Worm (Caenorhabditis elegans) whole organism, L4 larva: ENCODE data around the gene oef-1.
A peak's percentile ranks its signal among the peaks of the same experiment; 100 is the strongest.

Experiments
- D1046.2 ChIP-seq: fragments of 200-800 bp; sonication (Bioruptor generic); IDR thresholded peaks from 2 replicates; pipeline ENCODE4 v1.3.6; 2022; ENCODE audit warnings: missing genetic modification characterization, missing compliant biosample characterization
- F26F4.8 ChIP-seq: fragments of 200-800 bp; sonication (Bioruptor generic); conservative IDR thresholded peaks from 2 replicates; pipeline ENCODE4 v1.3.6; 2022; ENCODE audit warnings: missing genetic modification characterization, missing compliant biosample characterization
- F37D6.2 ChIP-seq: sonication (generic microtip); optimal IDR thresholded peaks from 2 replicates; lab custom pipeline; 2016; ENCODE audit warnings: mild to moderate bottlenecking, missing genetic modification characterization, missing compliant biosample characterization
- F44E2.7 ChIP-seq: fragments of 200-800 bp; sonication (Bioruptor generic); IDR thresholded peaks from 2 replicates; pipeline ENCODE4 v2.1.2; 2022; ENCODE audit warnings: missing genetic modification characterization, missing compliant biosample characterization
- F49E8.2 ChIP-seq: sonication (generic microtip); optimal IDR thresholded peaks from 2 replicates; lab custom pipeline; 2016; ENCODE audit warnings: missing compliant biosample characterization, mild to moderate bottlenecking, missing genetic modification characterization, borderline replicate concordance
- R02D3.7 ChIP-seq: fragments of 150-350 bp; sonication (generic microtip); optimal IDR thresholded peaks from 3 replicates; lab custom pipeline; 2014; ENCODE audit warnings: missing biosample characterization, missing genetic modification characterization
- T26A8.4 ChIP-seq: fragments of 200-800 bp; sonication (Bioruptor generic); IDR thresholded peaks from 2 replicates; pipeline ENCODE4 v1.3.6; 2022; ENCODE audit warnings: missing genetic modification characterization, missing compliant biosample characterization
- ZK546.5 ChIP-seq, 2 experiments: sonication (generic microtip); optimal IDR thresholded peaks; 2 replicates each; lab custom pipeline; 2017; ENCODE audit warnings: missing biosample characterization in 2 of 2, missing genetic modification characterization in 2 of 2
- ceh-20 ChIP-seq: fragments of 200-800 bp; sonication (Bioruptor generic); IDR thresholded peaks from 2 replicates; pipeline ENCODE4 v1.3.6; 2022; ENCODE audit warnings: missing genetic modification reagents, missing genetic modification characterization, missing compliant biosample characterization
- ceh-44 ChIP-seq: fragments of 200-800 bp; sonication (Bioruptor generic); IDR thresholded peaks from 2 replicates; pipeline ENCODE4 v1.3.6; 2022; ENCODE audit warnings: missing genetic modification reagents, missing genetic modification characterization, missing compliant biosample characterization
- ces-1 ChIP-seq: fragments of 150-350 bp; sonication (generic microtip); optimal IDR thresholded peaks from 4 replicates; lab custom pipeline; 2014; ENCODE audit warnings: missing biosample characterization, missing genetic modification reagents, missing genetic modification characterization
- ctbp-1 ChIP-seq: fragments of 200-800 bp; sonication (Bioruptor generic); IDR thresholded peaks from 2 replicates; pipeline ENCODE4 v1.3.6; 2022; ENCODE audit warnings: missing genetic modification reagents, missing genetic modification characterization, missing compliant biosample characterization
- dmd-8 ChIP-seq: fragments of 200-800 bp; sonication (Bioruptor generic); IDR thresholded peaks from 2 replicates; pipeline ENCODE4 v1.3.6; 2022; ENCODE audit warnings: missing genetic modification characterization, missing compliant biosample characterization
- dmd-9 ChIP-seq: fragments of 200-800 bp; sonication (Bioruptor generic); IDR thresholded peaks from 2 replicates; pipeline ENCODE4 v1.3.6; 2022; ENCODE audit warnings: missing genetic modification reagents, missing genetic modification characterization, missing compliant biosample characterization
- duxl-1 ChIP-seq: sonication (generic microtip); optimal IDR thresholded peaks from 2 replicates; lab custom pipeline; 2016; ENCODE audit warnings: mild to moderate bottlenecking, missing genetic modification characterization, moderate library complexity, missing compliant biosample characterization; ENCODE audit not compliant: poor library complexity
- dve-1 ChIP-seq: sonication (generic microtip); optimal IDR thresholded peaks from 2 replicates; lab custom pipeline; 2017; ENCODE audit warnings: antibody characterized with exemption, mild to moderate bottlenecking, missing genetic modification characterization, missing compliant biosample characterization; ENCODE audit not compliant: insufficient read depth
- egl-27 ChIP-seq: sonication (generic microtip); optimal IDR thresholded peaks from 3 replicates; lab custom pipeline; 2017; ENCODE audit warnings: missing biosample characterization, missing genetic modification reagents, missing genetic modification characterization
- hlh-11 ChIP-seq: fragments of 200-800 bp; sonication (Bioruptor generic); optimal IDR thresholded peaks from 2 replicates; lab custom pipeline; 2018; ENCODE audit warnings: mild to moderate bottlenecking, missing genetic modification characterization, missing compliant biosample characterization
- jun-1 ChIP-seq: fragments of 150-350 bp; optimal IDR thresholded peaks from 2 replicates; lab custom pipeline; 2014; ENCODE audit warnings: missing biosample characterization, missing genetic modification reagents, missing genetic modification characterization
- lim-7 ChIP-seq: fragments of 200-800 bp; sonication (Bioruptor generic); IDR thresholded peaks from 2 replicates; pipeline ENCODE4 v1.3.6; 2022; ENCODE audit warnings: missing genetic modification characterization, missing compliant biosample characterization
- lin-1 ChIP-seq: fragments of 200-800 bp; sonication (Bioruptor generic); IDR thresholded peaks from 2 replicates; pipeline ENCODE4 v1.3.6; 2022; ENCODE audit warnings: missing genetic modification reagents, missing genetic modification characterization, missing compliant biosample characterization
- lin-13 ChIP-seq: fragments of 150-350 bp; optimal IDR thresholded peaks from 2 replicates; lab custom pipeline; 2014; ENCODE audit warnings: missing biosample characterization, missing genetic modification reagents, missing genetic modification characterization
- lin-29 ChIP-seq: fragments of 200-800 bp; sonication (Bioruptor generic); IDR thresholded peaks from 2 replicates; pipeline ENCODE4 v1.3.6; 2022; ENCODE audit warnings: missing genetic modification reagents, missing genetic modification characterization, missing compliant biosample characterization
- lin-39 ChIP-seq: fragments of 150-350 bp; optimal IDR thresholded peaks from 2 replicates; lab custom pipeline; 2014; ENCODE audit warnings: missing biosample characterization, missing genetic modification reagents, missing genetic modification characterization
- lir-3 ChIP-seq: sonication (generic microtip); optimal IDR thresholded peaks from 2 replicates; lab custom pipeline; 2016; ENCODE audit warnings: mild to moderate bottlenecking, missing genetic modification characterization, missing compliant biosample characterization
- lsy-2 ChIP-seq, 2 experiments: fragments of 150-350 bp in 1 of 2; sonication (generic microtip) in 1 of 2; optimal IDR thresholded peaks; 2 replicates each; lab custom pipeline; 2014 to 2017; ENCODE audit warnings: missing biosample characterization in 2 of 2, missing genetic modification characterization in 2 of 2
- madf-5 ChIP-seq, 2 experiments: fragments of 200-800 bp; sonication (Bioruptor generic); IDR thresholded peaks; 2 replicates each; pipeline ENCODE4 v1.3.6; 2022; ENCODE audit warnings: missing compliant biosample characterization in 2 of 2, missing genetic modification characterization in 2 of 2
- madf-9 ChIP-seq: fragments of 200-800 bp; sonication (Bioruptor generic); conservative IDR thresholded peaks from 2 replicates; pipeline ENCODE4 v1.3.6; 2022; ENCODE audit warnings: missing genetic modification reagents, missing genetic modification characterization, missing compliant biosample characterization
- mdt-29 ChIP-seq: fragments of 200-800 bp; sonication (Bioruptor generic); IDR thresholded peaks from 2 replicates; pipeline ENCODE4 v1.3.6; 2022; ENCODE audit warnings: missing genetic modification reagents, missing genetic modification characterization, missing compliant biosample characterization
- mxl-2 ChIP-seq: fragments of 200-800 bp; sonication (Bioruptor generic); conservative IDR thresholded peaks from 2 replicates; pipeline ENCODE4 v1.3.6; 2022; ENCODE audit warnings: missing genetic modification reagents, missing genetic modification characterization, missing compliant biosample characterization
- nhr-11 ChIP-seq: fragments of 150-350 bp; optimal IDR thresholded peaks from 2 replicates; lab custom pipeline; 2014; ENCODE audit warnings: missing biosample characterization, missing genetic modification characterization
- pha-4 ChIP-seq, 2 experiments: fragments of 150-350 bp in 1 of 2; fragments of 200-800 bp in 1 of 2; sonication (Bioruptor generic) in 1 of 2; IDR thresholded peaks in 1 of 2; optimal IDR thresholded peaks in 1 of 2; 2 replicates each; pipeline versions ENCODE4 v1.3.6 to Lab custom; 2014 to 2022; ENCODE audit warnings: missing genetic modification characterization in 2 of 2, missing genetic modification reagents in 2 of 2, missing biosample characterization in 1 of 2, missing compliant biosample characterization in 1 of 2
- pqm-1 ChIP-seq: sonication (generic microtip); optimal IDR thresholded peaks from 2 replicates; lab custom pipeline; 2017; ENCODE audit warnings: missing biosample characterization, missing genetic modification characterization
- sdz-12 ChIP-seq: fragments of 200-800 bp; sonication (Bioruptor generic); optimal IDR thresholded peaks from 2 replicates; lab custom pipeline; 2018; ENCODE audit warnings: mild to moderate bottlenecking, missing genetic modification characterization, missing compliant biosample characterization
- set-16 ChIP-seq: fragments of 200-800 bp; sonication (Bioruptor generic); IDR thresholded peaks from 2 replicates; pipeline ENCODE4 v1.3.6; 2022; ENCODE audit warnings: missing genetic modification reagents, missing genetic modification characterization, missing compliant biosample characterization
- snpc-4 ChIP-seq: fragments of 150-350 bp; optimal IDR thresholded peaks from 2 replicates; lab custom pipeline; 2014; ENCODE audit warnings: missing biosample characterization, missing genetic modification characterization
- spr-1 ChIP-seq: sonication (generic microtip); optimal IDR thresholded peaks from 2 replicates; lab custom pipeline; 2016; ENCODE audit warnings: mild to moderate bottlenecking, missing genetic modification characterization, missing compliant biosample characterization
- spr-3 ChIP-seq: fragments of 200-800 bp; sonication (Bioruptor generic); optimal IDR thresholded peaks from 2 replicates; lab custom pipeline; 2018; ENCODE audit warnings: mild to moderate bottlenecking, missing genetic modification characterization, missing compliant biosample characterization
- unc-39 ChIP-seq: sonication (generic microtip); optimal IDR thresholded peaks from 2 replicates; lab custom pipeline; 2017; ENCODE audit warnings: missing biosample characterization, missing genetic modification characterization
- unc-62 ChIP-seq, 3 experiments: fragments of 150-350 bp in 1 of 3; sonication (generic microtip); optimal IDR thresholded peaks in 2 of 3; peaks in 1 of 3; 1 replicate in 1 of 3; 2 replicates in 2 of 3; lab custom pipeline; 2014 to 2017; ENCODE audit warnings: missing biosample characterization in 3 of 3, missing genetic modification characterization in 3 of 3, missing genetic modification reagents in 3 of 3, missing genotype in 1 of 3
- vab-7 ChIP-seq: fragments of 200-800 bp; sonication (Bioruptor generic); IDR thresholded peaks from 2 replicates; pipeline ENCODE4 v1.3.6; 2022; ENCODE audit warnings: missing genetic modification reagents, missing genetic modification characterization, missing compliant biosample characterization
- zag-1 ChIP-seq: fragments of 150-350 bp; optimal IDR thresholded peaks from 2 replicates; lab custom pipeline; 2014; ENCODE audit warnings: missing biosample characterization, missing genetic modification characterization
- zip-2 ChIP-seq: fragments of 150-350 bp; optimal IDR thresholded peaks from 2 replicates; lab custom pipeline; 2014; ENCODE audit warnings: missing biosample characterization, missing genetic modification characterization
- ztf-7 ChIP-seq: fragments of 150-350 bp; optimal IDR thresholded peaks from 2 replicates; lab custom pipeline; 2014; ENCODE audit warnings: missing biosample characterization, missing genetic modification characterization

oef-1 gene

ce11 chrIV:7567557-7568010 lies 19.4 kb downstream of the oef-1 start, which contains the start of gene F32E10.8:
TSS of gene F32E10.8 (plus strand) at chrIV:7567607.
- TF ChIP-seq unc-62 (GFP tag; optimal IDR thresholded peaks at IDR 0.05 in 1 of 2; lab: Kevin White, UChicago) (peak in 1 of 2 experiments; percentile 97), unc-62 (tag; optimal IDR thresholded peaks at IDR 0.05; lab: Kevin White, UChicago) (no peak), dve-1 (tag; lab: Kevin White, UChicago) (no peak)

- TF ChIP-seq spr-1 (no peak), egl-27 (tag; lab: Kevin White, UChicago) (no peak), pha-4 (GFP tag; IDR thresholded peaks at IDR 0.05; lab: Robert Waterston, UW) (no peak), pha-4 (tag; optimal IDR thresholded peaks at IDR 0.05; lab: Kevin White, UChicago) (no peak), vab-7 (GFP tag; lab: Robert Waterston, UW) (no peak), ZK546.5 (tag; optimal IDR thresholded peaks at IDR 0.05; lab: Kevin White, UChicago) (no peak), dmd-8 (GFP tag; lab: Robert Waterston, UW) (no peak), R02D3.7 (tag; lab: Kevin White, UChicago) (no peak), madf-9 (GFP tag; lab: Robert Waterston, UW) (no peak), unc-39 (no peak), lin-39 (tag; lab: Kevin White, UChicago) (no peak), jun-1 (tag; lab: Kevin White, UChicago) (no peak), pqm-1 (tag; lab: Kevin White, UChicago) (no peak), set-16 (GFP tag; lab: Robert Waterston, UW) (no peak), mdt-29 (GFP tag; lab: Robert Waterston, UW) (no peak), madf-5 (GFP tag; IDR thresholded peaks at IDR 0.05; lab: Robert Waterston, UW) (no peak), mxl-2 (GFP tag; lab: Robert Waterston, UW) (no peak), F44E2.7 (GFP tag; lab: Robert Waterston, UW) (no peak), ces-1 (no peak)
Measured at ce11 chrIV:7568593-7568992, 20.4 kb downstream of the oef-1 start, which contains the start of gene clec-180. TSS of gene clec-180 (plus strand) at chrIV:7568893.

- TF ChIP-seq T26A8.4: peak; percentile 88
- TF ChIP-seq duxl-1: peak; percentile 94
- peak; percentile 71 for TF ChIP-seq ztf-7 (tag; lab: Kevin White, UChicago)
- TF ChIP-seq lin-1 (GFP tag; lab: Robert Waterston, UW): peak; percentile 92
- peak; percentile 66 for TF ChIP-seq ces-1
- TF ChIP-seq dmd-9 (GFP tag; lab: Robert Waterston, UW): peak; percentile 79; the same call in 1 of the 2 replicates
- no peak; the same call in none of the 2 replicates for TF ChIP-seq ceh-20 (GFP tag; lab: Robert Waterston, UW)
- TF ChIP-seq F44E2.7 (GFP tag; lab: Robert Waterston, UW): peak; percentile 97
- TF ChIP-seq spr-3 (GFP tag; lab: Kevin White, UChicago): peak; percentile 83
- TF ChIP-seq zag-1 (tag; lab: Kevin White, UChicago): no peak
- TF ChIP-seq F49E8.2: peak; percentile 87
- TF ChIP-seq lsy-2 (tag; optimal IDR thresholded peaks at IDR 0.05; lab: Kevin White, UChicago): peak in 1 of 2 experiments; percentile 75
- TF ChIP-seq R02D3.7 (tag; lab: Kevin White, UChicago): peak; percentile 34
- no peak for TF ChIP-seq lin-39 (tag; lab: Kevin White, UChicago)
- TF ChIP-seq lir-3 (tag; lab: Kevin White, UChicago): peak; percentile 85
- TF ChIP-seq lin-29: peak; percentile 60; the same call in 1 of the 2 replicates
- peak; percentile 83 for TF ChIP-seq lin-13
- TF ChIP-seq F26F4.8 (GFP tag; lab: Robert Waterston, UW): peak; percentile 97
- TF ChIP-seq hlh-11 (tag; lab: Kevin White, UChicago): peak; percentile 59
- no peak for TF ChIP-seq nhr-11 (tag; lab: Kevin White, UChicago)
- TF ChIP-seq sdz-12 (GFP tag; lab: Kevin White, UChicago): peak; percentile 95
- TF ChIP-seq ctbp-1: peak; percentile 94
- peak; percentile 100 for TF ChIP-seq lim-7 (GFP tag; lab: Robert Waterston, UW)
- TF ChIP-seq pqm-1 (tag; lab: Kevin White, UChicago): peak; percentile 7
- TF ChIP-seq madf-5 (GFP tag; IDR thresholded peaks at IDR 0.05; lab: Robert Waterston, UW): peak; percentile 90 to 95
- TF ChIP-seq madf-9 (GFP tag; lab: Robert Waterston, UW): peak; percentile 88
- TF ChIP-seq ceh-44 (GFP tag; lab: Robert Waterston, UW): peak; percentile 93
- peak; percentile 95 for TF ChIP-seq pha-4 (GFP tag; IDR thresholded peaks at IDR 0.05; lab: Robert Waterston, UW)
- no peak for TF ChIP-seq pha-4 (tag; optimal IDR thresholded peaks at IDR 0.05; lab: Kevin White, UChicago)
- TF ChIP-seq zip-2 (tag; lab: Kevin White, UChicago): peak; percentile 69
- TF ChIP-seq spr-1: peak; percentile 89
- no peak for TF ChIP-seq snpc-4 (tag; lab: Kevin White, UChicago)
- TF ChIP-seq dmd-8 (GFP tag; lab: Robert Waterston, UW): peak; percentile 98
- peak; percentile 84; the same call in 1 of the 2 replicates for TF ChIP-seq D1046.2 (GFP tag; lab: Robert Waterston, UW)
- peak; percentile 70 for TF ChIP-seq F37D6.2 (tag; lab: Kevin White, UChicago)
Measured at ce11 chrIV:7573944-7574343, 25.7 kb downstream of the oef-1 start.
